Worm (Caenorhabditis elegans): ENCODE data around the gene cdc-48.1.
A peak's percentile ranks its signal among the peaks of the same experiment; 100 is the strongest.

DNA sequence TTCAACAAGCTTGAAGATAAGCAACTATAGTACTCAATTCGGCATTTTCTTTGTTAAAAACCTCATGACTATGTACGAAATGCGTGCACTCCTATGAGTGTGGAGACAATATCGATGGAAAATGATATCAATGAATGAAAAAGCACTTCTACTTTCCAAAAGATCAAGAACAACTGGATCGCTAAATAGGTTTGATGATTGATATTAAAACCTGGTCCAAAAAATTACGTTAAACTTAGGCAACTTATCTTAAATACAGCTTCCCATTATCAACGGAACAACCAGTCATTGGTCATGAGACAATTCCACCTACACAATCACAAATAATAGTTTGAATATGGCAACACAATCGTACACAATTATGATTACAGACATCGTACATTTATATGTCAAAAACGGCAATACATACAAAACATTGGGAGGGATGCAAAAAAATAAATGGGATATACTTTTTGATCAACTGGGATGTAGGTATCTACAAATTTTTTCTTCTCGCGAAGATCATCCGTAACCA lies 3.5 kb downstream of the cdc-48.1 start:
- TF ChIP-seq unc-62 (GFP tag; optimal IDR thresholded peaks at IDR 0.05) (no peak), nhr-25 (tag; optimal IDR thresholded peaks at IDR 0.05) (no peak), lin-11 (tag; optimal IDR thresholded peaks at IDR 0.05) (no peak), snpc-4 (tag; optimal IDR thresholded peaks at IDR 0.05) (no peak), nhr-6 (tag; optimal IDR thresholded peaks at IDR 0.05) (peak; percentile 13), elt-1 (tag; optimal IDR thresholded peaks at IDR 0.05) (no peak), R02D3.7 (tag; optimal IDR thresholded peaks at IDR 0.05) (no peak), mab-5 (tag; optimal IDR thresholded peaks at IDR 0.05) (no peak)

All from whole organism, L2 larva.